Fruit fly (Drosophila melanogaster): Measurements from ENCODE around the gene CG14346.

DNA sequence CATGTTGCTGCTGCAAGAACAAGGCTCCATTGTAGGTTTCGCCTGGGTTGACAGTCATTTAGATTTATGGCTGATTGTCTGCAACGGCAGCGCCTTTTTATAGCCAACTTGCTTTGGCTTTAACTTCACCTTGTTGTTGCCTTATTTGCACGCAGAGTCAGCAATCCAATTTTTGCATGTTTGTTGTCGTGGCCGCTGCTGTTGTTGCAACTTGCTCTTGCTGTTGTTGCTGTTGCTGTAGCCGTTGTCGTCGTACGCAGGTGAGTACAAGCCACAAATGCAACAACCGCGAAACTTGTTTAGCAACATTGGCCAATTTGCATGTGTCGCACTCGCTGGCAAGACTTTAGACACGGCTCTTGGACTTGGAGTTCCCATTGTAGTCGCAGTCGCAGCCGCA is 47.7 kb downstream of the CG14346 start:
- TF ChIP-seq Dfd (GFP tag; optimal IDR thresholded peaks at IDR 0.05) = peak; percentile 7
- no peak for TF ChIP-seq fru (GFP tag; optimal IDR thresholded peaks at IDR 0.05)
- TF ChIP-seq Hr83 (GFP tag; optimal IDR thresholded peaks at IDR 0.05; ENCODE audit: poor library complexity, severe bottlenecking) = no peak
- TF ChIP-seq dmrt93B (GFP tag; optimal IDR thresholded peaks at IDR 0.05) = no peak
- no peak for TF ChIP-seq woc (GFP tag; optimal IDR thresholded peaks at IDR 0.05)
- no peak for TF ChIP-seq br (GFP tag; optimal IDR thresholded peaks at IDR 0.05)
- no peak for TF ChIP-seq dsf (GFP tag; optimal IDR thresholded peaks at IDR 0.05; ENCODE audit: borderline replicate concordance)
- no peak for TF ChIP-seq lola (GFP tag; optimal IDR thresholded peaks at IDR 0.05)
- no peak for TF ChIP-seq Hr78 (GFP tag; optimal IDR thresholded peaks at IDR 0.05)
- no peak for TF ChIP-seq ey (GFP tag; optimal IDR thresholded peaks at IDR 0.05)
- TF ChIP-seq jim (GFP tag; optimal IDR thresholded peaks at IDR 0.05) = no peak
- no peak for TF ChIP-seq dl (GFP tag; optimal IDR thresholded peaks at IDR 0.05; ENCODE audit: insufficient read depth in 1 of 2, partially characterized antibody in 2 of 2)
- TF ChIP-seq OdsH (GFP tag; optimal IDR thresholded peaks at IDR 0.05) = no peak
- no peak for TF ChIP-seq Rel (GFP tag; optimal IDR thresholded peaks at IDR 0.05)
- no peak for TF ChIP-seq Rel (tag; optimal IDR thresholded peaks at IDR 0.05)

All from whole organism, wandering third instar larva.